Fruit fly (Drosophila melanogaster) whole organism: ENCODE data around the gene CG31406.

Experiments used
- CG8478 ChIP-seq: fragments of >200 bp; optimal IDR thresholded peaks from 2 replicates; lab custom pipeline; 2018; ENCODE audit warnings: inconsistent platforms
- Dll ChIP-seq: fragments of >200 bp; optimal IDR thresholded peaks from 2 replicates; lab custom pipeline; 2017
- psq ChIP-seq: fragments of >200 bp; optimal IDR thresholded peaks from 2 replicates; lab custom pipeline; 2017
- usp ChIP-seq: fragments of >200 bp; optimal IDR thresholded peaks from 2 replicates; lab custom pipeline; 2017; ENCODE audit warnings: missing biosample characterization, missing genetic modification characterization, mixed read lengths

dm6 chr3R:10377849-10378248 lies 29.3 kb downstream of the CG31406 start, which contains the start of gene Rfx:
- TF ChIP-seq usp (GFP tag; lab: Kevin White, UChicago) = no peak
- TF ChIP-seq Dll (lab: Kevin White, UChicago) = no peak
- no peak for TF ChIP-seq CG8478 (lab: Kevin White, UChicago)
- TF ChIP-seq psq (lab: Kevin White, UChicago) = no peak
